Worm (Caenorhabditis elegans) whole organism, L3 larva: ENCODE results near the gene F55B11.5.

Source experiments
- ZK546.5 ChIP-seq: sonication (generic microtip); optimal IDR thresholded peaks from 2 replicates; lab custom pipeline; 2017; ENCODE audit warnings: missing biosample characterization, missing genetic modification characterization
- ceh-16 ChIP-seq: sonication (generic microtip); optimal IDR thresholded peaks from 2 replicates; lab custom pipeline; 2017; ENCODE audit warnings: missing biosample characterization, missing genetic modification characterization
- elt-1 ChIP-seq: fragments of 150-350 bp; optimal IDR thresholded peaks from 2 replicates; lab custom pipeline; 2014; ENCODE audit warnings: missing biosample characterization, missing genetic modification characterization
- elt-3 ChIP-seq, 3 experiments: fragments of 150-350 bp in 1 of 3; sonication (generic microtip) in 2 of 3; optimal IDR thresholded peaks; 2 replicates in 2 of 3; 4 replicates in 1 of 3; lab custom pipeline; 2014 to 2017; ENCODE audit warnings: missing biosample characterization in 3 of 3, missing genetic modification characterization in 3 of 3
- nhr-28 ChIP-seq: fragments of 150-350 bp; optimal IDR thresholded peaks from 2 replicates; lab custom pipeline; 2014; ENCODE audit warnings: missing biosample characterization, missing genetic modification characterization
- nhr-76 ChIP-seq: fragments of 150-350 bp; sonication (generic microtip); optimal IDR thresholded peaks from 5 replicates; lab custom pipeline; 2014; ENCODE audit warnings: missing biosample characterization, missing genetic modification characterization

DNA sequence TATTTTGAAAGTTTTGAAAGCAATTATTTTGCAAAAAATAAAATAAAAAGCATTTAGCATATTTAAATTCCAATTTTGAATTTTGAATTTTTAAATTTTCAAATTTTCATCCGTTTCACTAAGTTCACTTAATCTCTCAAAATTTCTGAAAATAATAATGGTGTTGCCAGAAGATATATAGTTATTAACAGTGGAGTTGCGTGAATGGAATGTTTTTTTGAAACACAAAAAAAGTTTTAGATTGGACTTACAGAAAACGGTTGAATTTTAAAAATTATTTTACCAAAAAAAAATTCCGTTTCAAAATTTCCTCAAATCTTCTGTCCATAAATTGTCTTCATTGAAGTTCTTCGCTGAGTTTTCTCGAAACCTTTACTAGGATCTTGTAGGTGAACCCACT, 36.2 kb upstream of the F55B11.5 start:
- TF ChIP-seq nhr-76 (tag; lab: Kevin White, UChicago) (no peak), elt-3 (tag; optimal IDR thresholded peaks at IDR 0.05; lab: Kevin White, UChicago) (no peak), elt-1 (tag; lab: Kevin White, UChicago) (no peak), ZK546.5 (tag; lab: Kevin White, UChicago) (no peak), nhr-28 (tag; lab: Kevin White, UChicago) (no peak), ceh-16 (tag; lab: Kevin White, UChicago) (no peak)
